Worm (Caenorhabditis elegans): ENCODE measurements around the gene col-87.

col-87 gene

DNA sequence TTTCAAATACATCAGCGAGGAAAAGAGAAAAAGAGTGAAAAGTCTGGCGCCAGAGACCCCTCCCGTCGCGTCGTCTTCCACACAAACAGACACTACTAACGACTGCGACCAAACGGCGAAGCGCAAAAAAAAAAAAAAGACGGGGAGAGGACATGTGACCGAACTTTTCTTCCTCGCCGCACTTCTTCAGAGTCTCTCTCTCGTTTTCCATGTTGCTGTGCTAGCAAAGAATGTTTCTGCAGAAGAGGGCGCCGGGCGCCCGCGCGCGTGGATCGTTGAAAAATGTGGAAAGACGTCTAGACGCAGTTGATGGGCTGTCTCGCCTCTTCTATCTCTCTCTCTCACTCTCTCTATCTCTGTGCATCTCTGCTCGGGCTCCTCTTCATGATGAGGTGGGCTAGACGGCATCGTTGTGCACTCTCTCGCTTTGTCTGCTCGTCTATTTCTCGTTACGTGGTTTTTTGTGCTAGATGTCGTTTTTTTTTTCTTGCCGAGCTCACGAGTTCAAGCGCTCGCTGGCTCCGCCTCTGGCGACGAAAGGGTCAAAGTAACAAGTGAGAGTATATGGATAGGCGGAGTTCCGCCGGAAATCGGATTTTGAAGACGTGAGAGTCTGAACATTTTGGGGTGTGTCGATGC, 54.2 kb downstream of the col-87 start (continued):
- TF ChIP-seq xnd-1 (tag; optimal IDR thresholded peaks at IDR 0.05) (no peak), C17E4.6 (GFP tag; IDR thresholded peaks at IDR 0.05) (0 out of 2 replicates have a peak, but pooled peaks have one; percentile 38), snpc-1.1 (tag; optimal IDR thresholded peaks at IDR 0.05; ENCODE audit: insufficient read depth) (no peak), F39B2.1 (GFP tag; IDR thresholded peaks at IDR 0.05) (no peak), unc-130 (GFP tag; optimal IDR thresholded peaks at IDR 0.05) (no peak), hrde-1 (tag; optimal IDR thresholded peaks at IDR 0.05; ENCODE audit: borderline replicate concordance) (no peak), somi-1 (GFP tag; optimal IDR thresholded peaks at IDR 0.05) (peak; percentile 92), F57C9.4 (tag; optimal IDR thresholded peaks at IDR 0.05) (peak; percentile 47), attf-3 (GFP tag; conservative IDR thresholded peaks at IDR 0.05) (no peak), F52B5.7 (tag; optimal IDR thresholded peaks at IDR 0.05) (no peak), dpff-1 (tag; optimal IDR thresholded peaks at IDR 0.05) (no peak), tlf-1 (GFP tag; optimal IDR thresholded peaks at IDR 0.05) (peak; percentile 14), nhr-120 (GFP tag; IDR thresholded peaks at IDR 0.05) (no peak), dox-1 (GFP tag; IDR thresholded peaks at IDR 0.05) (peak; percentile 84), die-1 (tag; optimal IDR thresholded peaks at IDR 0.05) (peak; percentile 57), B0336.3 (GFP tag; IDR thresholded peaks at IDR 0.05) (peak; percentile 95), ztf-25 (GFP tag; IDR thresholded peaks at IDR 0.05) (no peak), tbx-9 (tag; optimal IDR thresholded peaks at IDR 0.05; ENCODE audit: borderline replicate concordance) (no peak), F22D6.2 (tag; optimal IDR thresholded peaks at IDR 0.05) (peak; percentile 76), atf-7 (tag; optimal IDR thresholded peaks at IDR 0.05) (peak; percentile 97), nhr-80 (tag; optimal IDR thresholded peaks at IDR 0.05) (peak; percentile 99), D2030.7 (GFP tag; IDR thresholded peaks at IDR 0.05) (no peak), nhr-179 (tag; optimal IDR thresholded peaks at IDR 0.05) (no peak), ekl-4 (GFP tag; IDR thresholded peaks at IDR 0.05) (peak; percentile 60), lin-26 (GFP tag; IDR thresholded peaks at IDR 0.05) (peak; percentile 82), hmg-1.2 (GFP tag; IDR thresholded peaks at IDR 0.05) (peak; percentile 92), lir-1 (GFP tag; conservative IDR thresholded peaks at IDR 0.05) (peak; percentile 53; the same call in 1 of the 2 replicates), ceh-91 (GFP tag; IDR thresholded peaks at IDR 0.05) (no peak), efl-1 (GFP tag; optimal IDR thresholded peaks at IDR 0.05) (no peak), K12H6.12 (tag; optimal IDR thresholded peaks at IDR 0.05) (peak; percentile 96), ztf-18 (tag; optimal IDR thresholded peaks at IDR 0.05) (peak; percentile 70), rcor-1 (GFP tag; IDR thresholded peaks at IDR 0.05) (0 out of 2 replicates have a peak, but pooled peaks have one; percentile 9), nfyb-1 (GFP tag; IDR thresholded peaks at IDR 0.05) (peak; percentile 87), snpc-3.4 (tag; optimal IDR thresholded peaks at IDR 0.05) (no peak), gei-17 (GFP tag; optimal IDR thresholded peaks at IDR 0.05) (peak; percentile 71), madf-6 (GFP tag; IDR thresholded peaks at IDR 0.05) (peak; percentile 29; the same call in 1 of the 2 replicates), ztf-26 (tag; optimal IDR thresholded peaks at IDR 0.05) (peak; percentile 92), mel-28 (tag; optimal IDR thresholded peaks at IDR 0.05; ENCODE audit: borderline replicate concordance) (peak; percentile 17), nfya-2 (GFP tag; IDR thresholded peaks at IDR 0.05) (no peak), akir-1 (GFP tag; optimal IDR thresholded peaks at IDR 0.05) (peak; percentile 17), athp-1 (tag; optimal IDR thresholded peaks at IDR 0.05) (peak; percentile 17), zfh-2 (GFP tag; conservative IDR thresholded peaks at IDR 0.05) (peak; percentile 99), aptf-2 (GFP tag; conservative IDR thresholded peaks at IDR 0.05) (no peak), ceh-100 (GFP tag; IDR thresholded peaks at IDR 0.05) (peak; percentile 74), lin-54 (GFP tag; optimal IDR thresholded peaks at IDR 0.05) (peak; percentile 48), F10E7.11 (tag; optimal IDR thresholded peaks at IDR 0.05) (no peak), hlh-26 (GFP tag; conservative IDR thresholded peaks at IDR 0.05) (no peak), repo-1 (tag; optimal IDR thresholded peaks at IDR 0.05) (peak; percentile 37)
